Worm (Caenorhabditis elegans): ENCODE data around the gene inos-1.
"Not testable (repeated sequence)": the region's sequence is repeated elsewhere in the genome, so short reads cannot be mapped to it uniquely, and the experiment has no call there.

inos-1 gene

DNA sequence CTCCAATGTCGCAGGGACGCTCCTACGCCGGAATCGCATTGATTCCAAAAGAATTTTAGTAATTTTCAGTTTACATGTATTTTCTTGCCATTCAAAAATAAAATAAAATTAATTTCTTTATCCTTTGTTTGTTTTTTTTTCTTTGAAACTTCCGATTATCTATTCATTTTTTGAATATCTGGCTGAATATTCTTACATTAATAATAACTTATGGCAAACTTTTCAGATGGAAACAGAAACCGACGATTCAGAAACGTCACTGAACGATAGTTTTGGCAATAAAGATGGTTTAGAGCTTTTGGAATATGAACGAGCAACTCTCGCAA lies 4.2 kb downstream of the inos-1 start, which contains the start of gene xpf-1:
Gene xpf-1 (plus strand): TSS at position 227 of the 326 bp plus-strand sequence.
- TF ChIP-seq hmg-1.2 (GFP tag; IDR thresholded peaks at IDR 0.05) (no peak), rpc-1 (optimal IDR thresholded peaks at IDR 0.05) (no peak), rpc-1 (tag; optimal IDR thresholded peaks at IDR 0.05) (no peak), F10E7.11 (tag; optimal IDR thresholded peaks at IDR 0.05) (no peak), ztf-22 (GFP tag; optimal IDR thresholded peaks at IDR 0.05) (no peak), F37B4.10 (GFP tag; IDR thresholded peaks at IDR 0.05) (no peak), ceh-58 (GFP tag; IDR thresholded peaks at IDR 0.05) (no peak)

DNA sequence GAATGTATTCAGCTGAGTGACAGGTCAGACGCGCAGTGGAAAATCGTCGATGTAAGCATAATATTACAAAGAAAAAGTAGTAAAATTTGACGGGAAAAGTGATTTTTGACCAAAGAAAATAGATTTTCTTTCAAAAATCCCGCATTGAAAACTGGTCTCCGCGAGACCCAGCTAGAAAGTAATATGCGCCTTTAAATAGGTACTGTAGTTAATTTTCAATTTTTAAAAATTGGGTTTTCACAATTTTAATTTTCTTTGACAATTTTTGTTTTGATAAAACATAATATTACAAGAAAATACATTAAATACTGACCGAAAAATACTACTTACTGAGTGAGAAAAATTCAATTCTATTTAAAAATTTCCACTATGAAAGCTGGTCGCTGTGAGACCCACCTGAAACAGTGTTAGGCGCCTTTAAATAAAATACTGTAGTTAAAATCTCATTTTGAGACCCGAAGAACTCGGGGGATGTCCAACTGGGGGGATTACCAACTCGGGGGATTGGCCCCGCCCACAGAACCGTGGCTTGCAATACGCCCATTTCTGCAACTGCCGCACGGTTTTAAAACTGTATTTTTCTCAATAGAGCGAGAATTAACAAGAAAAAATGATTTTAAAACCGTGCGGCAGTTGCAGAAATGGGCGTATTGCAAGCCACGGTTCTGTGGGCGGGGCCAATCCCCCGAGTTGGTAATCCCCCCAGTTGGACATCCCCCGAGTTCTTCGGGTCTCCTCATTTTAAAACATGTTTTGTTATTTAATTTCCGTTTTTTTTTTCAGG lies 4.7 kb downstream of the inos-1 start, which contains the start of gene tars-1:
Gene tars-1 (minus strand): TSS at position 497 of the 784 bp plus-strand sequence.
- peak; percentile 80 for TF ChIP-seq ceh-100 (GFP tag; IDR thresholded peaks at IDR 0.05)
- 0 out of 2 replicates have a peak, but pooled peaks have one; percentile 9 for TF ChIP-seq egrh-3 (GFP tag; IDR thresholded peaks at IDR 0.05)
- TF ChIP-seq dox-1 (GFP tag; IDR thresholded peaks at IDR 0.05) = peak; percentile 41; the same call in 1 of the 2 replicates
- TF ChIP-seq lsl-1 (GFP tag; optimal IDR thresholded peaks at IDR 0.05) = peak; percentile 95
- peak; percentile 23; the same call in 1 of the 2 replicates for TF ChIP-seq lin-26 (GFP tag; IDR thresholded peaks at IDR 0.05)
- TF ChIP-seq xnd-1 (tag; optimal IDR thresholded peaks at IDR 0.05) = peak; percentile 83
- peak; percentile 85 for TF ChIP-seq efl-1 (GFP tag; optimal IDR thresholded peaks at IDR 0.05)
- peak; percentile 77 for TF ChIP-seq mcd-1 (GFP tag; IDR thresholded peaks at IDR 0.05)
- peak; percentile 48 for TF ChIP-seq snpc-3.4 (tag; optimal IDR thresholded peaks at IDR 0.05)
- TF ChIP-seq F33H1.4 (GFP tag; IDR thresholded peaks at IDR 0.05) = peak; percentile 93
- peak; percentile 15 for TF ChIP-seq ztf-18 (tag; optimal IDR thresholded peaks at IDR 0.05)
- peak; percentile 20 for TF ChIP-seq nhr-80 (tag; optimal IDR thresholded peaks at IDR 0.05)
- peak; percentile 26; the same call in 1 of the 2 replicates for TF ChIP-seq C06A6.2 (GFP tag; conservative IDR thresholded peaks at IDR 0.05)
- peak; percentile 69 for TF ChIP-seq ceh-91 (GFP tag; IDR thresholded peaks at IDR 0.05)
- TF ChIP-seq madf-8 (GFP tag; conservative IDR thresholded peaks at IDR 0.05) = peak; percentile 81
- peak; percentile 14 for TF ChIP-seq F49E8.2 (tag; optimal IDR thresholded peaks at IDR 0.05; ENCODE audit: insufficient read depth)
- TF ChIP-seq madf-6 (GFP tag; IDR thresholded peaks at IDR 0.05) = peak; percentile 93
- TF ChIP-seq lin-54 (GFP tag; optimal IDR thresholded peaks at IDR 0.05) = peak; percentile 40
- peak; percentile 46 for TF ChIP-seq dpl-1 (GFP tag; optimal IDR thresholded peaks at IDR 0.05)
- TF ChIP-seq cebp-1 (GFP tag; IDR thresholded peaks at IDR 0.05) = not testable (repeated sequence)
- TF ChIP-seq cebp-1 (tag; optimal IDR thresholded peaks at IDR 0.05) = peak; percentile 1
- peak; percentile 75 for TF ChIP-seq D2030.7 (GFP tag; IDR thresholded peaks at IDR 0.05)

DNA sequence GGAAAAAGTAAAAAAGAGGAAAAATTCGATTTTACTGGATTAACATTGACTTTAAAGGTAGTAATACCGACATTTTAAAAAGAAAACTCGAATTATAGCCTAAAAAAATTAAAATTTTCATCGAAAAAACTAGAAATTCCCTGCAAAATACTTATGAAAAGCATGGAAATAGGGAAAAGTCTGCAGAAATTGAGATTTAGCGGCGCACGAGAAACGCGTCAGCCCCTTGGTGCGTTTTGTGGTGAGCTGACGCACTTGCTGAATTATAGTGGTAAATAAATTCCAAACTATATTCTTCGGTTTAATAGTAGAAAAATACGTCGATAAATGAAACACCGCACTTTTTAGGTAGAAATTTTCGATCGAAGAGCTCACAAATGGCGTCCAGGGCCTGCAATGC lies 5.7 kb downstream of the inos-1 start:
- no peak for TF ChIP-seq Y67H2A.10 (GFP tag; conservative IDR thresholded peaks at IDR 0.05)
- TF ChIP-seq ztf-18 (tag; optimal IDR thresholded peaks at IDR 0.05) = peak; percentile 90
- TF ChIP-seq F57C9.4 (tag; optimal IDR thresholded peaks at IDR 0.05) = no peak
- TF ChIP-seq cebp-1 (GFP tag; IDR thresholded peaks at IDR 0.05) = no peak
- TF ChIP-seq cebp-1 (tag; optimal IDR thresholded peaks at IDR 0.05) = peak; percentile 32
- no peak for TF ChIP-seq rcor-1 (GFP tag; IDR thresholded peaks at IDR 0.05)
- TF ChIP-seq efl-1 (GFP tag; optimal IDR thresholded peaks at IDR 0.05) = peak; percentile 15
- TF ChIP-seq dox-1 (GFP tag; IDR thresholded peaks at IDR 0.05) = peak; percentile 35; the same call in 1 of the 2 replicates

DNA sequence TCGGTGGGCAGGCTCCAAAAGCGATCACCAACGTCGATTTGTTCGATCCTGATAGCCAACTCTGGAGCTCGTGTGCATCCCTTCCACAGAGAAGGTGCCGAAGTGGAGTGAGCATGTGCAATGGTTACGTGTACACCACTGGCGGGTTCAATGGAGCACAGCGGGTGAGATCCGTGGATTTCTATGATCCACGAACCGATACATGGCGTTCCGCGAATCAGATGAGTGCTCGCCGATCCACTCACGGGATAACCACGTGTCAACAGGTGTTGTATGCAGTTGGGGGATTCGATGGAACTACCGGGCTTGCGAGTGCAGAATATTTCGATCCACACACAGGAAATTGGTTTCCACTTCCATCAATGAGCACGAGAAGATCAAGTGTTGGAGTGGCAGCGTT lies 9.2 kb downstream of the inos-1 start:
- TF ChIP-seq hmg-1.2 (GFP tag; IDR thresholded peaks at IDR 0.05) (0 out of 2 replicates have a peak, but pooled peaks have one; percentile 6), dpl-1 (GFP tag; optimal IDR thresholded peaks at IDR 0.05) (no peak), hrde-1 (tag; optimal IDR thresholded peaks at IDR 0.05; ENCODE audit: borderline replicate concordance) (no peak), attf-5 (GFP tag; optimal IDR thresholded peaks at IDR 0.05) (peak; percentile 0), T26A5.8 (tag; optimal IDR thresholded peaks at IDR 0.05) (no peak), Y53F4B.3 (GFP tag; IDR thresholded peaks at IDR 0.05) (no peak), B0336.3 (GFP tag; IDR thresholded peaks at IDR 0.05) (peak; percentile 76), B0261.1 (tag; optimal IDR thresholded peaks at IDR 0.05) (no peak), mes-4 (tag; optimal IDR thresholded peaks at IDR 0.05) (no peak), ets-4 (GFP tag; optimal IDR thresholded peaks at IDR 0.05) (no peak), ztf-25 (GFP tag; IDR thresholded peaks at IDR 0.05) (0 out of 2 replicates have a peak, but pooled peaks have one; percentile 46), lin-54 (GFP tag; optimal IDR thresholded peaks at IDR 0.05) (no peak), snpc-1.1 (tag; optimal IDR thresholded peaks at IDR 0.05; ENCODE audit: insufficient read depth) (no peak), ztf-28 (GFP tag; IDR thresholded peaks at IDR 0.05) (no peak), cebp-1 (GFP tag; IDR thresholded peaks at IDR 0.05) (no peak), cebp-1 (tag; optimal IDR thresholded peaks at IDR 0.05) (peak; percentile 5)

Data from whole organism, young adult.